Worm (Caenorhabditis elegans): ENCODE results near the gene T24C2.5.

DNA sequence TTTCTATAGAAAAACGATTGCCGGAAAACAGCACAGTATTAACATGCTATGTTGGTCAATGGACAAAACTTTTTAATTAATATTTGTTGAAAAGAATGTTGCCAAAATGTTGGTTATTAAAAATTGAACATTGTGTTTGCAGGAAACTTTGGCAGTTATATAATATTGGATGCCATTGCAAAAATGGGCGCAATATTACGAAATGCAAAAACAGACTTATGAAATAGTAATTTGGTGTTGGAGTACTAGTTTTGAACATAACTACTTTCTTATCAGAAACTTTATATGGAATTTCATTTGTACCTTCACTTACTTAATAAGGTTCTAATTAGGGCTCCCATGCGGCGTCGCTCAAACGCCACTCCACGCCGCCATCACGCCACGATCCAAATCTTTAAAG is 23.9 kb upstream of the T24C2.5 start:
- TF ChIP-seq nfya-1 (tag; optimal IDR thresholded peaks at IDR 0.05) (no peak), unc-55 (GFP tag; optimal IDR thresholded peaks at IDR 0.05) (no peak), tbx-2 (tag; optimal IDR thresholded peaks at IDR 0.05) (no peak), ceh-48 (tag; optimal IDR thresholded peaks at IDR 0.05) (no peak), ceh-9 (tag; optimal IDR thresholded peaks at IDR 0.05) (no peak), nhr-11 (tag; optimal IDR thresholded peaks at IDR 0.05) (no peak), F13H6.1 (tag; optimal IDR thresholded peaks at IDR 0.05) (no peak), ceh-34 (tag; optimal IDR thresholded peaks at IDR 0.05) (no peak), pqm-1 (tag; optimal IDR thresholded peaks at IDR 0.05) (no peak), ets-4 (tag; optimal IDR thresholded peaks at IDR 0.05) (no peak), ref-2 (tag; optimal IDR thresholded peaks at IDR 0.05) (no peak), ama-1 (optimal IDR thresholded peaks at IDR 0.05) (no peak), K09A11.1 (tag; optimal IDR thresholded peaks at IDR 0.05; ENCODE audit: insufficient read depth) (no peak)
